Worm (Caenorhabditis elegans) whole organism, young adult: Measurements from ENCODE around the gene best-19.

Experiments used
- F22D6.2 ChIP-seq: sonication (generic microtip); optimal IDR thresholded peaks from 2 replicates; lab custom pipeline; 2016; ENCODE audit warnings: mild to moderate bottlenecking, missing genetic modification characterization, missing compliant biosample characterization
- F37B4.10 ChIP-seq: fragments of 200-800 bp; sonication (Bioruptor generic); IDR thresholded peaks from 2 replicates; pipeline ENCODE4 v1.3.6; 2022; ENCODE audit warnings: missing genetic modification characterization, missing compliant biosample characterization

DNA sequence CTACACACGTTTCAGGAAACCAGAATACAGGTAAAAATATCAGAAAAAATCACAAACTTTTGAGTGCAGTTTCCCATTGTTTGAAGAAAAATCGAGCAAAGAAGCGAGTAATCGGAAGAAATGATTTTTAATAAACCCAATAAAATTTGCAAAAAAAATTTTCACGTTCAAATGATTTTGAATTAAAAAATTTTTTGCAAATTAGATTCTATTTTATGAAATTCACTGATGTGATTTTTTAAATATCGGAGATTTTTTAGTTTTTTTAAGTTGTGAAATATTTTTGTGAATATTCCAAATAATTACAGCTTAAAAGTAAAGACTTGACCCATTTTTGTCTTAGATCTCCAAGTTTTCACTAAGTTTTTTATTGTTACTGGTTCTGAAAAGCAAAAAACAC, 14.8 kb downstream of the best-19 start, which contains the start of gene pnp-1:
- TF ChIP-seq F37B4.10 (no peak), F22D6.2 (tag; lab: Kevin White, UChicago) (no peak)
